Worm (Caenorhabditis elegans) whole organism, L3 larva: ENCODE measurements around the gene Y57G11C.1142.

ENCODE experiments used
- fkh-10 ChIP-seq: sonication (generic microtip); optimal IDR thresholded peaks from 2 replicates; lab custom pipeline; 2017; ENCODE audit warnings: missing biosample characterization, missing genetic modification reagents, missing genetic modification characterization
- hmg-11 ChIP-seq: sonication (generic microtip); optimal IDR thresholded peaks from 2 replicates; lab custom pipeline; 2016; ENCODE audit warnings: missing genetic modification characterization, missing compliant biosample characterization
- nhr-28 ChIP-seq: fragments of 150-350 bp; optimal IDR thresholded peaks from 2 replicates; lab custom pipeline; 2014; ENCODE audit warnings: missing biosample characterization, missing genetic modification characterization
- nhr-77 ChIP-seq: fragments of 150-350 bp; optimal IDR thresholded peaks from 2 replicates; lab custom pipeline; 2014; ENCODE audit warnings: missing biosample characterization, missing genetic modification characterization
- sea-2 ChIP-seq: fragments of 150-350 bp; sonication (generic microtip); optimal IDR thresholded peaks from 4 replicates; lab custom pipeline; 2014; ENCODE audit warnings: missing biosample characterization, missing genetic modification reagents, missing genetic modification characterization
- unc-62 ChIP-seq: fragments of 150-350 bp; sonication (generic microtip); optimal IDR thresholded peaks from 4 replicates; lab custom pipeline; 2014; ENCODE audit warnings: missing biosample characterization, missing genetic modification reagents, missing genetic modification characterization
- ztf-11 ChIP-seq: fragments of 150-350 bp; optimal IDR thresholded peaks from 2 replicates; lab custom pipeline; 2014; ENCODE audit warnings: missing biosample characterization, missing genetic modification characterization

DNA sequence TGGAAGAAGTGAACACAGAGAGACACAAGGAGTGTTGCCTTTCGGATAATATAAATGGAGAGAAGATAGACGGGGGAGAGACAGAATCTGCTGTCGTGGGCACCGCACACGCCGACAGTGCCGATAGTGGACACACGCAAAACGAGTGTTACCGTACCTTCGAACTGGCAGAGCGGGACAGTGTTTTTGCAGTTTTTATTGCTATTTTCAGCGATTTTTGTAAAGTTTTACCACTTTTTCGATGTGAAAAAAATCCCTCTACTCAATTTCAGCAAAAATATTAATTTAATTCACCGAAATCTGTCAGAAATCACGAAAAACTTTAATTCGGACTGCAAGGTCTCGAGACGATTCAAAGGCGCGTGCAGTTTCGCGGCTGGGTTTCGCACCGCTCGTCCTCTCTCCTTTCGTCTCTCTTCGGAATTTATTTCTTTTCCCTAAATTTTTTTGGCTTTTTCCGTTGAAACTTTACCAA lies 22.5 kb downstream of the Y57G11C.1142 start, which contains the start of gene sec-61.A:
- TF ChIP-seq sea-2 (GFP tag; lab: Kevin White, UChicago) (no peak), nhr-28 (tag; lab: Kevin White, UChicago) (no peak), nhr-77 (tag; lab: Kevin White, UChicago) (no peak), unc-62 (GFP tag; lab: Kevin White, UChicago) (no peak), ztf-11 (tag; lab: Kevin White, UChicago) (no peak), hmg-11 (tag; lab: Kevin White, UChicago) (peak; percentile 88), fkh-10 (GFP tag; lab: Kevin White, UChicago) (peak; percentile 32)
